Worm (Caenorhabditis elegans) whole organism, L2 larva: ENCODE results near the gene abhd-5.2.

Source experiments
- C34F6.9 ChIP-seq: fragments of 150-350 bp; optimal IDR thresholded peaks from 2 replicates; lab custom pipeline; 2014; ENCODE audit warnings: missing biosample characterization, missing genetic modification characterization
- F13H6.1 ChIP-seq: sonication (generic microtip); optimal IDR thresholded peaks from 2 replicates; lab custom pipeline; 2016; ENCODE audit warnings: missing genetic modification characterization, missing compliant biosample characterization
- R02D3.7 ChIP-seq: fragments of 150-350 bp; optimal IDR thresholded peaks from 2 replicates; lab custom pipeline; 2014; ENCODE audit warnings: missing biosample characterization, missing genetic modification characterization
- ZK546.5 ChIP-seq: sonication (generic microtip); optimal IDR thresholded peaks from 2 replicates; lab custom pipeline; 2017; ENCODE audit warnings: missing biosample characterization, missing genetic modification characterization
- alr-1 ChIP-seq: fragments of 150-350 bp; optimal IDR thresholded peaks from 2 replicates; lab custom pipeline; 2014; ENCODE audit warnings: missing biosample characterization, missing genetic modification characterization
- crh-2 ChIP-seq: sonication (generic microtip); optimal IDR thresholded peaks from 2 replicates; lab custom pipeline; 2017; ENCODE audit warnings: missing biosample characterization, missing genetic modification characterization
- dmd-4 ChIP-seq: sonication (generic microtip); optimal IDR thresholded peaks from 2 replicates; lab custom pipeline; 2017; ENCODE audit warnings: missing biosample characterization, missing genetic modification characterization
- egl-27 ChIP-seq: sonication (generic microtip); optimal IDR thresholded peaks from 3 replicates; lab custom pipeline; 2017; ENCODE audit warnings: missing biosample characterization, missing genetic modification reagents, missing genetic modification characterization
- elt-1 ChIP-seq: fragments of 150-350 bp; optimal IDR thresholded peaks from 2 replicates; lab custom pipeline; 2014; ENCODE audit warnings: missing biosample characterization, missing genetic modification characterization
- elt-3 ChIP-seq: sonication (generic microtip); optimal IDR thresholded peaks from 2 replicates; lab custom pipeline; 2017; ENCODE audit warnings: missing biosample characterization, missing genetic modification characterization
- lin-11 ChIP-seq: fragments of 150-350 bp; sonication (generic microtip); optimal IDR thresholded peaks from 2 replicates; lab custom pipeline; 2014; ENCODE audit warnings: missing biosample characterization, missing genetic modification characterization, inconsistent platforms, mixed read lengths
- lin-13 ChIP-seq: fragments of 150-350 bp; optimal IDR thresholded peaks from 2 replicates; lab custom pipeline; 2014; ENCODE audit warnings: missing biosample characterization, missing genetic modification reagents, missing genetic modification characterization
- lsy-2 ChIP-seq, 2 experiments: fragments of 150-350 bp in 1 of 2; sonication (generic microtip) in 1 of 2; optimal IDR thresholded peaks; 2 replicates each; lab custom pipeline; 2014 to 2017; ENCODE audit warnings: missing biosample characterization in 2 of 2, missing genetic modification characterization in 2 of 2
- mab-5 ChIP-seq: fragments of 150-350 bp; optimal IDR thresholded peaks from 2 replicates; lab custom pipeline; 2014; ENCODE audit warnings: missing biosample characterization, missing genetic modification characterization
- mbf-1 ChIP-seq: sonication (generic microtip); optimal IDR thresholded peaks from 2 replicates; lab custom pipeline; 2017; ENCODE audit warnings: missing biosample characterization, missing genetic modification characterization
- mdl-1 ChIP-seq, 2 experiments: fragments of 150-350 bp in 1 of 2; sonication (generic microtip) in 1 of 2; optimal IDR thresholded peaks; 2 replicates each; lab custom pipeline; 2017; ENCODE audit warnings: missing biosample characterization in 2 of 2, missing genetic modification characterization in 2 of 2
- nhr-10 ChIP-seq: sonication (generic microtip); optimal IDR thresholded peaks from 2 replicates; lab custom pipeline; 2017; ENCODE audit warnings: missing biosample characterization, missing genetic modification characterization
- nhr-11 ChIP-seq: fragments of 150-350 bp; optimal IDR thresholded peaks from 2 replicates; lab custom pipeline; 2014; ENCODE audit warnings: missing biosample characterization, missing genetic modification characterization
- nhr-12 ChIP-seq: fragments of 150-350 bp; optimal IDR thresholded peaks from 2 replicates; lab custom pipeline; 2014; ENCODE audit warnings: missing biosample characterization, missing genetic modification characterization
- nhr-129 ChIP-seq: fragments of 150-350 bp; optimal IDR thresholded peaks from 2 replicates; lab custom pipeline; 2014; ENCODE audit warnings: missing biosample characterization, missing genetic modification characterization
- nhr-25 ChIP-seq: fragments of 150-350 bp; sonication (generic microtip); optimal IDR thresholded peaks from 3 replicates; lab custom pipeline; 2014; ENCODE audit warnings: missing biosample characterization, missing genetic modification characterization
- nhr-6 ChIP-seq: fragments of 150-350 bp; optimal IDR thresholded peaks from 2 replicates; lab custom pipeline; 2014; ENCODE audit warnings: missing biosample characterization, missing genetic modification characterization
- nhr-77 ChIP-seq: fragments of 150-350 bp; optimal IDR thresholded peaks from 2 replicates; lab custom pipeline; 2014; ENCODE audit warnings: missing biosample characterization, missing genetic modification characterization
- peb-1 ChIP-seq: fragments of 150-350 bp; optimal IDR thresholded peaks from 2 replicates; lab custom pipeline; 2014; ENCODE audit warnings: missing biosample characterization, missing genetic modification characterization
- sem-4 ChIP-seq: fragments of 150-350 bp; optimal IDR thresholded peaks from 2 replicates; lab custom pipeline; 2014; ENCODE audit warnings: missing biosample characterization, missing genetic modification reagents, missing genetic modification characterization
- skn-1 ChIP-seq: sonication (generic microtip); optimal IDR thresholded peaks from 2 replicates; lab custom pipeline; 2017; ENCODE audit warnings: missing biosample characterization, missing genetic modification characterization
- sma-3 ChIP-seq: sonication (generic microtip); optimal IDR thresholded peaks from 2 replicates; lab custom pipeline; 2016; ENCODE audit warnings: missing genetic modification reagents, missing genetic modification characterization, missing compliant biosample characterization
- sma-9 ChIP-seq, 2 experiments: fragments of 150-350 bp in 1 of 2; sonication (generic microtip) in 1 of 2; optimal IDR thresholded peaks; 2 replicates each; lab custom pipeline; 2014 to 2016; ENCODE audit warnings: missing genetic modification characterization in 2 of 2, mild to moderate bottlenecking in 1 of 2, missing biosample characterization in 1 of 2, missing compliant biosample characterization in 1 of 2, missing genetic modification reagents in 1 of 2, moderate library complexity in 1 of 2
- snpc-4 ChIP-seq: fragments of 150-350 bp; optimal IDR thresholded peaks from 2 replicates; lab custom pipeline; 2014; ENCODE audit warnings: missing biosample characterization, missing genetic modification characterization
- unc-39 ChIP-seq: fragments of 150-350 bp; optimal IDR thresholded peaks from 2 replicates; lab custom pipeline; 2014; ENCODE audit warnings: missing biosample characterization, missing genetic modification characterization
- unc-55 ChIP-seq: fragments of 150-350 bp; sonication (generic microtip); optimal IDR thresholded peaks from 3 replicates; lab custom pipeline; 2014; ENCODE audit warnings: missing biosample characterization, missing genetic modification reagents, missing genetic modification characterization
- unc-62 ChIP-seq: fragments of 150-350 bp; optimal IDR thresholded peaks from 2 replicates; lab custom pipeline; 2014; ENCODE audit warnings: missing biosample characterization, missing genetic modification reagents, missing genetic modification characterization
- ztf-1 ChIP-seq: fragments of 200-800 bp; sonication (Bioruptor generic); conservative IDR thresholded peaks from 2 replicates; pipeline ENCODE4 v1.3.6; 2022; ENCODE audit warnings: missing genetic modification characterization, missing compliant biosample characterization
- ztf-11 ChIP-seq: sonication (generic microtip); optimal IDR thresholded peaks from 2 replicates; lab custom pipeline; 2017; ENCODE audit warnings: missing biosample characterization, missing genetic modification characterization
- ztf-4 ChIP-seq: fragments of 150-350 bp; optimal IDR thresholded peaks from 2 replicates; lab custom pipeline; 2014; ENCODE audit warnings: missing biosample characterization, missing genetic modification characterization

Gene abhd-5.2

DNA sequence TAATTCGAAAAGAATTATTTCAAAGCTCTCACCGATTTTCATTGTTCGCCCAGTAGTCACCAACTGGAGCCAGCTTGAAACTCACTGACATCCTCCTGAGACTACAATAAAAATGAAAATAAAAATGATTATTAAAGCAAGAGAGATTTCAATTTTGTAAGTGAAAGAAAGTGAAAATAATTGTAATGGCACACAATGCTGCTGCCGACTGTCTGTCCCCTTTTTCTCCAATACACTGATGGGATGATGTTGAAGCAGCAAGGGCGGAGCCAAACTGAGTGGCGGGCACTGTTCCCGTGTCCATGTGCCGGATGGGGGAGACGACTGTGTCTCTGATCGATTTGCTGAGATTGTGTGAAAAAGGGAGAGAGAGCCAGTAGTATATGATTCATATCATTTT, 10.2 kb upstream of the abhd-5.2 start, which contains the start of gene C37H5.14:
C37H5.14 (minus strand) TSS at position 101 of the 400 bp plus-strand sequence.
- TF ChIP-seq unc-55 (GFP tag; lab: Kevin White, UChicago) (no peak), nhr-10 (tag; lab: Kevin White, UChicago) (no peak), sma-9 (GFP tag; optimal IDR thresholded peaks at IDR 0.05; lab: Kevin White, UChicago) (no peak), sma-9 (tag; optimal IDR thresholded peaks at IDR 0.05; lab: Kevin White, UChicago) (no peak), mdl-1 (tag; optimal IDR thresholded peaks at IDR 0.05; lab: Kevin White, UChicago) (no peak), alr-1 (no peak), sem-4 (no peak), snpc-4 (tag; lab: Kevin White, UChicago) (no peak), R02D3.7 (tag; lab: Kevin White, UChicago) (no peak), ZK546.5 (tag; lab: Kevin White, UChicago) (no peak), lin-13 (no peak), dmd-4 (tag; lab: Kevin White, UChicago) (no peak), peb-1 (no peak), nhr-6 (no peak), nhr-11 (tag; lab: Kevin White, UChicago) (no peak), unc-39 (tag; lab: Kevin White, UChicago) (no peak), mbf-1 (tag; lab: Kevin White, UChicago) (no peak), C34F6.9 (no peak), ztf-1 (GFP tag; lab: Robert Waterston, UW) (no peak), skn-1 (tag; lab: Kevin White, UChicago) (no peak)

DNA sequence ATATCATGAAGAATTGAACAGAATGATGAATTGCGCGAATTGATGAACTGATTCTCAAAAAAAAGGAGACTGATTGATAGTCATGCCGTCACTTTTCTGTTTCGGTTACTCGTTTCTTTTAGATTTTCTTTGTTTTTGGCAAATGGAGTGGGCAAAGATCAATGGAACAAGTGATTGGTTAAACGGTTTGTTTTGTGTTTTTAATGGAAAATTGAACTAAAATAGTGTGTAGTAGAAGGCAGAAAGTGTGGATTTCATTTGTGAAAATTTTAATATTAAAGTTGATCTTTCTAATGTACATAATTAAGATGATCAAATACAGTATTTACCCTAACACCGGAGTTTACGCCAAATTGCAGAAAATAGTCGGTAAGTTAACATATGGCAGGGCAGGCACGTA, 4.6 kb upstream of the abhd-5.2 start, which contains the start of gene nas-9:
nas-9 (minus strand) TSS at position 101 of the 400 bp plus-strand sequence.
- no peak for TF ChIP-seq mab-5 (tag; lab: Kevin White, UChicago)
- TF ChIP-seq lin-11 (tag; lab: Kevin White, UChicago): no peak
- TF ChIP-seq ztf-11 (tag; lab: Kevin White, UChicago): no peak
- no peak for TF ChIP-seq sem-4
- no peak for TF ChIP-seq lin-13
- no peak for TF ChIP-seq egl-27 (tag; lab: Kevin White, UChicago)
- TF ChIP-seq mbf-1 (tag; lab: Kevin White, UChicago): no peak
- TF ChIP-seq elt-1 (tag; lab: Kevin White, UChicago): no peak
- no peak for TF ChIP-seq C34F6.9
- TF ChIP-seq unc-62 (GFP tag; lab: Kevin White, UChicago): no peak
- TF ChIP-seq nhr-129 (tag; lab: Kevin White, UChicago): no peak
- no peak for TF ChIP-seq ztf-4 (tag; lab: Kevin White, UChicago)

DNA sequence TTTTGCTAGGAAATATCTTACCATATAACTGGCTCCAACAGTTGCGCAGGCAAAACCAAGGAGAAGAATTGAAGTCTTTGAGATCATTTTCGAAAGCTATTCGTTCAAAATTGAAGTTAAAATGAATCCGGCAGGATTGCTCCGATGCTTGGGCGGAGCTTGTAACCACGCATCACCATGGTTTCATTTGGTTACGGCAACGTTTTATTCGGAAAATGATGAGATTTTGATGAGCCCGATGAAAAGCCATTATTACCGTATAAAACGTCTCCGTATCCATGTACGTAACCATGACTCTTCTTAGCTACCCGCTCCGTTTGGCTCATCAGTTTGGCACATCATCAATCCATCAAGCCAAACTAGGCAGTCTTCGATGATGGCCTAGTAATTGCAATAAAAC, 3.3 kb upstream of the abhd-5.2 start, which contains the start of gene cwp-1:
cwp-1 (minus strand) TSS at position 101 of the 400 bp plus-strand sequence.
- TF ChIP-seq nhr-129 (tag; lab: Kevin White, UChicago) (no peak), crh-2 (no peak), sma-3 (no peak), mbf-1 (tag; lab: Kevin White, UChicago) (no peak), unc-39 (tag; lab: Kevin White, UChicago) (no peak), lsy-2 (tag; optimal IDR thresholded peaks at IDR 0.05; lab: Kevin White, UChicago) (no peak), ztf-4 (tag; lab: Kevin White, UChicago) (no peak), ztf-11 (tag; lab: Kevin White, UChicago) (no peak), nhr-77 (tag; lab: Kevin White, UChicago) (no peak), nhr-25 (no peak), sem-4 (no peak), egl-27 (tag; lab: Kevin White, UChicago) (no peak), peb-1 (no peak), nhr-6 (no peak), R02D3.7 (tag; lab: Kevin White, UChicago) (no peak), unc-55 (GFP tag; lab: Kevin White, UChicago) (no peak)

DNA sequence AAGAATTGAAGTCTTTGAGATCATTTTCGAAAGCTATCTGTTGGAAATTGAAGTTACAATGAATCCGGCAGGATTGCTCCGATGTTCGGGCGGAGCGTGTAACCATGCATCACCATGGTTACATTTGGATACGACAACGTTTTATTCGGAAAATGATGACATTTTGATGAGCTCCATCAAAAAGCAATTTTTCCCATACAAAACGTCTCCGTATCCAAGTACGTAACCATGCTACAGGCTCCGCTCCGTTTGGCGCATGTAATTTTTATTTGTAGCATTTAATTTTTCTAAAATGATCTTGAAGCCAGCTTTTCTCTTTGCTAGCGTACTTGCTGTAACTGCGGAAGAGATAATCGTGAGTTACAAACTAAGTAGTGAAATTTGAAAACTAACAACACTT, 1.9 kb upstream of the abhd-5.2 start, which contains the start of the genes cwp-2 and cwp-3:
cwp-2 (minus strand) TSS at position 101 of the 400 bp plus-strand sequence.
cwp-3 (plus strand) TSS at position 293 of the 400 bp plus-strand sequence.
- TF ChIP-seq unc-39 (tag; lab: Kevin White, UChicago) (no peak), nhr-77 (tag; lab: Kevin White, UChicago) (no peak), lin-13 (no peak), peb-1 (no peak), ztf-1 (GFP tag; lab: Robert Waterston, UW) (no peak), R02D3.7 (tag; lab: Kevin White, UChicago) (no peak), mab-5 (tag; lab: Kevin White, UChicago) (no peak), nhr-12 (tag; lab: Kevin White, UChicago) (no peak), F13H6.1 (no peak), elt-3 (no peak), skn-1 (tag; lab: Kevin White, UChicago) (no peak), mbf-1 (tag; lab: Kevin White, UChicago) (no peak)
